Fruit fly (Drosophila melanogaster) whole organism, wandering third instar larva: ENCODE data around the gene TwdlC.
A peak's percentile ranks its signal among the peaks of the same experiment; 100 is the strongest.

Experiments
- Abd-B ChIP-seq: fragments of >200 bp; optimal IDR thresholded peaks from 2 replicates; lab custom pipeline; 2017; ENCODE audit warnings: missing biosample characterization, missing genetic modification characterization
- CG32264 ChIP-seq: fragments of 200-800 bp; sonication (Bioruptor generic); optimal IDR thresholded peaks from 2 replicates; lab custom pipeline; 2016; ENCODE audit warnings: missing biosample characterization, missing genetic modification characterization
- CG9705 ChIP-seq: fragments of 200-800 bp; sonication (Bioruptor generic); optimal IDR thresholded peaks from 2 replicates; lab custom pipeline; 2018; ENCODE audit warnings: missing biosample characterization, mild to moderate bottlenecking, missing genetic modification characterization
- CrebA ChIP-seq: fragments of 200-800 bp; sonication (Bioruptor generic); optimal IDR thresholded peaks from 2 replicates; lab custom pipeline; 2016; ENCODE audit warnings: missing biosample characterization, mild to moderate bottlenecking, missing genetic modification characterization, borderline replicate concordance
- Dfd ChIP-seq: fragments of >200 bp; optimal IDR thresholded peaks from 2 replicates; lab custom pipeline; 2017; ENCODE audit warnings: missing biosample characterization, missing genetic modification characterization
- Dif ChIP-seq: fragments of 200-275, 200-300 bp; sonication (Bioruptor generic); optimal IDR thresholded peaks from 2 replicates; lab custom pipeline; 2018; ENCODE audit warnings: missing biosample characterization, missing genetic modification characterization; ENCODE audit not compliant: partially characterized antibody
- GATAd ChIP-seq: sonication (Bioruptor generic); optimal IDR thresholded peaks from 2 replicates; lab custom pipeline; 2016; ENCODE audit warnings: missing biosample characterization, missing genetic modification characterization
- HLH106 ChIP-seq: fragments of 200-800 bp; optimal IDR thresholded peaks from 3 replicates; lab custom pipeline; 2019; ENCODE audit warnings: missing biosample characterization, mild to moderate bottlenecking, missing genetic modification characterization, moderate library complexity
- Hnf4 ChIP-seq: fragments of 200-800 bp; sonication (Bioruptor generic); optimal IDR thresholded peaks from 2 replicates; lab custom pipeline; 2016; ENCODE audit warnings: missing biosample characterization, mild to moderate bottlenecking, missing genetic modification characterization
- Hr78 ChIP-seq: fragments of >200 bp; optimal IDR thresholded peaks from 2 replicates; lab custom pipeline; 2017; ENCODE audit warnings: missing biosample characterization, missing genetic modification characterization
- Hr83 ChIP-seq: fragments of 200-300 bp; sonication (Bioruptor generic); optimal IDR thresholded peaks from 2 replicates; lab custom pipeline; 2016; ENCODE audit warnings: missing biosample characterization, mild to moderate bottlenecking, missing genetic modification characterization, moderate library complexity; ENCODE audit not compliant: poor library complexity, severe bottlenecking
- Jra ChIP-seq: sonication (Bioruptor generic); optimal IDR thresholded peaks from 2 replicates; lab custom pipeline; 2016; ENCODE audit warnings: missing biosample characterization, missing genetic modification characterization
- Mio ChIP-seq: sonication (Bioruptor generic); optimal IDR thresholded peaks from 2 replicates; lab custom pipeline; 2016; ENCODE audit warnings: missing biosample characterization, missing genetic modification characterization
- Myc ChIP-seq: fragments of >200 bp; optimal IDR thresholded peaks from 2 replicates; lab custom pipeline; 2017
- N ChIP-seq: fragments of >200 bp; optimal IDR thresholded peaks from 2 replicates; lab custom pipeline; 2018; ENCODE audit warnings: missing biosample characterization, missing external identifiers, missing genetic modification characterization
- OdsH ChIP-seq: fragments of 200-800 bp; sonication (Bioruptor generic); optimal IDR thresholded peaks from 2 replicates; lab custom pipeline; 2016; ENCODE audit warnings: missing biosample characterization, mild to moderate bottlenecking, missing genetic modification characterization
- Rel ChIP-seq, 2 experiments: fragments of 200-800 bp; sonication (Bioruptor generic) in 1 of 2; optimal IDR thresholded peaks; 2 replicates in 1 of 2; 3 replicates in 1 of 2; lab custom pipeline; 2016 to 2019; ENCODE audit warnings: mild to moderate bottlenecking in 2 of 2, missing biosample characterization in 2 of 2, missing genetic modification characterization in 2 of 2, moderate library complexity in 1 of 2
- Sp1 ChIP-seq: fragments of 200-800 bp; sonication (Bioruptor generic); optimal IDR thresholded peaks from 3 replicates; lab custom pipeline; 2019; ENCODE audit warnings: missing biosample characterization, mild to moderate bottlenecking, missing genetic modification characterization, moderate library complexity
- Vsx2 ChIP-seq: fragments of 200-300, 225-300 bp; sonication (Bioruptor generic); optimal IDR thresholded peaks from 2 replicates; lab custom pipeline; 2018; ENCODE audit warnings: missing biosample characterization, missing genetic modification characterization; ENCODE audit not compliant: partially characterized antibody
- br ChIP-seq: fragments of 200-800 bp; sonication (Bioruptor generic); optimal IDR thresholded peaks from 2 replicates; lab custom pipeline; 2016; ENCODE audit warnings: missing biosample characterization, missing genetic modification characterization
- brk ChIP-seq: fragments of 200-800 bp; sonication (Bioruptor generic); optimal IDR thresholded peaks from 2 replicates; lab custom pipeline; 2016; ENCODE audit warnings: missing biosample characterization, mild to moderate bottlenecking, missing genetic modification characterization
- dl ChIP-seq, 2 experiments: fragments of 175-275, 200-275 bp in 1 of 2; fragments of 200-275 bp in 1 of 2; sonication (Bioruptor generic); optimal IDR thresholded peaks; lab custom pipeline; 2018; ENCODE audit warnings: mild to moderate bottlenecking in 2 of 2, missing biosample characterization in 2 of 2, missing genetic modification characterization in 2 of 2, moderate library complexity in 2 of 2; ENCODE audit not compliant: partially characterized antibody in 2 of 2, insufficient read depth in 1 of 2
- dmrt93B ChIP-seq: fragments of 200-800 bp; sonication (Bioruptor generic); optimal IDR thresholded peaks from 2 replicates; lab custom pipeline; 2018; ENCODE audit warnings: missing biosample characterization, mild to moderate bottlenecking, missing genetic modification characterization
- dsf ChIP-seq: sonication (Bioruptor generic); optimal IDR thresholded peaks from 2 replicates; lab custom pipeline; 2016; ENCODE audit warnings: missing biosample characterization, missing genetic modification characterization, borderline replicate concordance
- ey ChIP-seq: fragments of 200-800 bp; sonication (Bioruptor generic); optimal IDR thresholded peaks from 2 replicates; lab custom pipeline; 2016; ENCODE audit warnings: missing biosample characterization, missing genetic modification characterization
- foxo ChIP-seq, 2 experiments: fragments of 200-800 bp; sonication (Bioruptor generic); optimal IDR thresholded peaks; 2 replicates in 1 of 2; 3 replicates in 1 of 2; lab custom pipeline; 2016 to 2017; ENCODE audit warnings: missing biosample characterization in 2 of 2, missing genetic modification characterization in 2 of 2
- fru ChIP-seq: fragments of 200-800 bp; sonication (Bioruptor generic); optimal IDR thresholded peaks from 3 replicates; lab custom pipeline; 2016; ENCODE audit warnings: missing biosample characterization, mild to moderate bottlenecking, missing genetic modification characterization
- h ChIP-seq: fragments of 200-800 bp; sonication (Bioruptor generic); optimal IDR thresholded peaks from 3 replicates; lab custom pipeline; 2016; ENCODE audit warnings: missing biosample characterization, mild to moderate bottlenecking, missing genetic modification characterization
- jim ChIP-seq: fragments of 175-275, 200-325 bp; sonication (Bioruptor generic); optimal IDR thresholded peaks from 2 replicates; lab custom pipeline; 2016; ENCODE audit warnings: missing biosample characterization, mild to moderate bottlenecking, missing genetic modification characterization
- lola ChIP-seq: fragments of >200 bp; optimal IDR thresholded peaks from 2 replicates; lab custom pipeline; 2017; ENCODE audit warnings: missing biosample characterization, missing genetic modification characterization
- pan ChIP-seq: fragments of >200 bp; optimal IDR thresholded peaks from 2 replicates; lab custom pipeline; 2017
- psq ChIP-seq: fragments of 200-800 bp; sonication (Bioruptor generic); optimal IDR thresholded peaks from 3 replicates; lab custom pipeline; 2017; ENCODE audit warnings: missing biosample characterization, mild to moderate bottlenecking, missing genetic modification characterization, moderate library complexity
- rgr ChIP-seq: fragments of 200-800 bp; sonication (Bioruptor generic); optimal IDR thresholded peaks from 3 replicates; lab custom pipeline; 2016; ENCODE audit warnings: missing biosample characterization, mild to moderate bottlenecking, missing genetic modification characterization
- sage ChIP-seq: fragments of 200-800 bp; sonication (Bioruptor generic); optimal IDR thresholded peaks from 2 replicates; lab custom pipeline; 2016; ENCODE audit warnings: missing biosample characterization, mild to moderate bottlenecking, missing genetic modification characterization
- sv ChIP-seq: fragments of 200-800 bp; sonication (Bioruptor generic); optimal IDR thresholded peaks from 3 replicates; lab custom pipeline; 2016; ENCODE audit warnings: missing biosample characterization, missing genetic modification characterization
- tai ChIP-seq: sonication (Bioruptor generic); optimal IDR thresholded peaks from 2 replicates; lab custom pipeline; 2016; ENCODE audit warnings: missing biosample characterization, missing genetic modification characterization
- usp ChIP-seq: fragments of >200 bp; optimal IDR thresholded peaks from 2 replicates; lab custom pipeline; 2017; ENCODE audit warnings: missing biosample characterization, missing genetic modification characterization
- woc ChIP-seq: sonication (Bioruptor generic); optimal IDR thresholded peaks from 2 replicates; lab custom pipeline; 2016; ENCODE audit warnings: missing biosample characterization, mild to moderate bottlenecking, missing genetic modification characterization

Gene TwdlC

dm6 chr3R:26988412-26988981 lies 6.1 kb upstream of the TwdlC start, which contains the start of gene CG31075 (continued):
- peak; percentile 55 for TF ChIP-seq dsf (GFP tag; lab: Kevin White, UChicago)
- TF ChIP-seq fru (GFP tag; lab: Kevin White, UChicago) = peak; percentile 90
- no peak for TF ChIP-seq Abd-B (GFP tag; lab: Kevin White, UChicago)
- TF ChIP-seq GATAd (GFP tag; lab: Kevin White, UChicago) = no peak
- peak; percentile 71 for TF ChIP-seq CG32264 (GFP tag; lab: Kevin White, UChicago)
- no peak for TF ChIP-seq Dfd (GFP tag; lab: Kevin White, UChicago)
- peak; percentile 81 for TF ChIP-seq Hnf4 (GFP tag; lab: Kevin White, UChicago)
- TF ChIP-seq sage (GFP tag; lab: Kevin White, UChicago) = peak; percentile 92
- peak; percentile 93 for TF ChIP-seq brk
- TF ChIP-seq, all 38 proteins: peak for 28

- no peak for TF ChIP-seq Abd-B (GFP tag; lab: Kevin White, UChicago)
- TF ChIP-seq pan (lab: Kevin White, UChicago) = peak; percentile 64
- peak; percentile 68 for TF ChIP-seq ey
- no peak for TF ChIP-seq dsf (GFP tag; lab: Kevin White, UChicago)
- TF ChIP-seq OdsH (GFP tag; lab: Kevin White, UChicago) = peak; percentile 76
- TF ChIP-seq br (GFP tag; lab: Kevin White, UChicago) = peak; percentile 56
- TF ChIP-seq brk = peak; percentile 55
- peak; percentile 77 for TF ChIP-seq Sp1 (GFP tag; lab: Kevin White, UChicago)
- no peak for TF ChIP-seq Hr78 (GFP tag; lab: Kevin White, UChicago)
- TF ChIP-seq sv = no peak
- peak; percentile 67 for TF ChIP-seq Hnf4 (GFP tag; lab: Kevin White, UChicago)
- TF ChIP-seq Mio (GFP tag; lab: Kevin White, UChicago) = no peak
- peak; percentile 78 for TF ChIP-seq rgr
- no peak for TF ChIP-seq Vsx2 (GFP tag; lab: Kevin White, UChicago)
- TF ChIP-seq GATAd (GFP tag; lab: Kevin White, UChicago) = no peak
- peak; percentile 59 for TF ChIP-seq sage (GFP tag; lab: Kevin White, UChicago)
- TF ChIP-seq Dif (GFP tag; lab: Kevin White, UChicago) = no peak
- TF ChIP-seq dmrt93B = peak; percentile 33
- peak; percentile 40 for TF ChIP-seq CG32264 (GFP tag; lab: Kevin White, UChicago)
- TF ChIP-seq Hr83 (GFP tag; lab: Kevin White, UChicago) = no peak
- peak in 1 of 2 experiments; percentile 83 for TF ChIP-seq foxo (GFP tag; optimal IDR thresholded peaks at IDR 0.05; lab: Kevin White, UChicago)
- TF ChIP-seq tai (GFP tag; lab: Kevin White, UChicago) = peak; percentile 32
- no peak for TF ChIP-seq Dfd (GFP tag; lab: Kevin White, UChicago)
- TF ChIP-seq psq (GFP tag; lab: Kevin White, UChicago) = peak; percentile 33
- no peak for TF ChIP-seq dl (GFP tag; optimal IDR thresholded peaks at IDR 0.05; lab: Kevin White, UChicago; ENCODE audit: insufficient read depth in 1 of 2, partially characterized antibody in 2 of 2)
- peak; percentile 54 for TF ChIP-seq CrebA
- no peak for TF ChIP-seq usp (GFP tag; lab: Kevin White, UChicago)
- TF ChIP-seq woc (GFP tag; lab: Kevin White, UChicago) = peak; percentile 82
- no peak for TF ChIP-seq jim
- TF ChIP-seq CG9705 (GFP tag; lab: Kevin White, UChicago) = peak; percentile 51
- no peak for TF ChIP-seq Myc (lab: Kevin White, UChicago)
- TF ChIP-seq Rel (GFP tag; optimal IDR thresholded peaks at IDR 0.05; lab: Kevin White, UChicago) = no peak
- TF ChIP-seq Rel (tag; optimal IDR thresholded peaks at IDR 0.05; lab: Kevin White, UChicago) = peak; percentile 35
- TF ChIP-seq HLH106 (tag; lab: Kevin White, UChicago) = peak; percentile 82
- peak; percentile 24 for TF ChIP-seq Jra (GFP tag; lab: Kevin White, UChicago)
- peak; percentile 85 for TF ChIP-seq fru (GFP tag; lab: Kevin White, UChicago)
- TF ChIP-seq lola = no peak
- no peak for TF ChIP-seq N (GFP tag; lab: Kevin White, UChicago)
- peak; percentile 89 for TF ChIP-seq h (GFP tag; lab: Kevin White, UChicago)
- TF ChIP-seq, all 38 proteins: peak for 22
Measured at dm6 chr3R:26989802-26990509, 4.7 kb upstream of the TwdlC start, which contains the start of gene CG31076. Gene CG31076, minus strand, starts transcription at chr3R:26989852.
